Worm (Caenorhabditis elegans): Measurements from ENCODE around the gene srx-50.
A peak's percentile ranks its signal among the peaks of the same experiment; 100 is the strongest.

Gene srx-50

DNA sequence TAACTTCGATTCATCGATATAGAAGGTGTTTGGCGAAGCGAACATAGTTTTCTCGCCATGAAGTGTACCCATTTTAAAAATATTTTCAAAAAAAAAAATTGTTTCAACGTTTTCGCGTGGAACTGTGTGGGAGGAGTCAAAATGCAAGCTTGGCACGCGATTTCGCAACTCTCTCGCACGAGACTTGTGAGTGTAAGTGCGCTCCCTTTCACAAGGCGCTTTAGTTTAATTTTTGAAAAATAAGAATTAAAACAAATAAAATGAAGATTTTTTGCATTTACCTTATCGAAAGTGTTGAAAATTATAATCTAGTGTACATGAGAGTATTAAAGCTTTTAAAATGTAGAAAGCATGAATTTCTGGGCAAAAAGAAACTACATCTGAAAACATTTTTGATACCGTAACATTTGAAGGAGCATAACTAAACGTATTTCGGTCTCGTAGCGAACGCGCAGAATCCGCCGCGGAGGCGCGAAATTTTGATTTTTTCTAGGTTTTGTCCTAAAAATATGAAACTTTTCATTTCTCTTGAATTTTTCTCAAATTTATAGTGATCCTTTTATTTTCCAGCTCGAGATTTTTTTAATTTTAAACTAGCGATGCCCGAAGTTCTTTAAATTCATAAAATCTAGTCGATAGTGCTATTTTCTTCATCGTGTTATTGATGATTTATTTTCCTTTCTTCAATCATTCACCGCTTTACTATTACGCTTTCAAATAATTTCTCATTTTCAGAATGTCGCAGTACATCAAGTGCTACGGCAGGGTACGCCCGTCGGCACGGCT, 18.1 kb upstream of the srx-50 start, which contains the start of the genes cogc-2 and klp-18:
TSS of gene cogc-2 (minus strand) at position 105 of the 786 bp plus-strand sequence.
TSS of gene klp-18 (plus strand) at position 736 of the 786 bp plus-strand sequence.
- peak; percentile 73; the same call in 1 of the 2 replicates for TF ChIP-seq flt-1 (GFP tag; IDR thresholded peaks at IDR 0.05)
- TF ChIP-seq ref-1 (GFP tag; conservative IDR thresholded peaks at IDR 0.05): no peak
- peak; percentile 80 for TF ChIP-seq tab-1 (GFP tag; IDR thresholded peaks at IDR 0.05)
- TF ChIP-seq cog-1 (tag; optimal IDR thresholded peaks at IDR 0.05): peak; percentile 61
- peak; percentile 67 for TF ChIP-seq med-1 (GFP tag; optimal IDR thresholded peaks at IDR 0.05; ENCODE audit: insufficient read depth)
- TF ChIP-seq ztf-29 (GFP tag; IDR thresholded peaks at IDR 0.05): peak; percentile 71
- TF ChIP-seq T22C8.4 (GFP tag; IDR thresholded peaks at IDR 0.05): no peak
- TF ChIP-seq ztf-23 (GFP tag; IDR thresholded peaks at IDR 0.05): peak; percentile 73; the same call in 1 of the 2 replicates
- no peak for TF ChIP-seq klf-2 (GFP tag; conservative IDR thresholded peaks at IDR 0.05)

DNA sequence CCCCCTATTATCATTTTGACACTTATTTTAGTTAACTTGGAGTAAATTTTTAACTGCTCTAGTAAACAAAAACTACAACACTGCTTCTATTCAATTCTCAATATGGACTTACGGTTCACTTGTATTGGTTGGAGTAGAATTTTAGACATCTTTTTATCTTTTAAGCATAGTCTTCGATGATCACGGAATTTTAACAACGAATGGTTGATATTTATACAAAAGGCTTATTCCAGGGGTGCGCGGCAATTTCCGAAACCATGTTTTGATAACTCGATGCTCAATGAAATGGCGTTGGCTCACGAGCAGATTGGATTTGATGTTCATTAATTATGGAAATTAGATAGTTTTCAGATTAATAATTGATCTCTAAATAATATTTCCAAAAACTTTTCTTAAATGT, 14.3 kb upstream of the srx-50 start:
- no peak for TF ChIP-seq ztf-23 (GFP tag; IDR thresholded peaks at IDR 0.05)

DNA sequence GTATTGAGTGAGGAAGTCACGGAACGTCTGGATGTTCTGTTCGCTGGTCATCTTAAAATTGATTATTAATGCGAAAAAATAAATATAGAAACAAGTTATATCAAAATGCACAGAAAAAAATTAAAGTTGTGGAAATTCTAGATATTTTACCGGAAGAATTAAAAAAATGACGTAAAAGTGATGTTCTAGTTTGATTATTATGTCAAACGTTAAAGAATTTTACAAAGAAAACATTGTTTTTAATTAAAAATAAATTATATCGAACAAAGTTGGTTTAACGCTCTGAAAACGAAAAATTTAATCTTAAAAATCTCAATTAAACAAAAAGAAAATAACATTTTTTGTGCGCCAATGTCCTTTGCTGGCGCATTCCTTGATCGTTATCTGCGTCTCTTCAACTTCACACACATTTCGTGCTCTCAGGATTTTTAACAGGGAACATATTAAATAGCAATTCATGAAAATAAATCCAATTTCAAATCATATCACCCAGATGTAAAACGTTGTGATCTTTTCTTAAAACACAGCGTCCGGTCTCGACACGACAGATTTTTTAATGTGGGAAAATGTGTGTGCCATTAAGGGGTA, 13.1 kb upstream of the srx-50 start, which contains the start of gene tin-9.1:
TSS of gene tin-9.1 (minus strand) at position 51 of the 588 bp plus-strand sequence.
- TF ChIP-seq ztf-29 (GFP tag; IDR thresholded peaks at IDR 0.05) (no peak), klf-2 (GFP tag; conservative IDR thresholded peaks at IDR 0.05) (no peak), tab-1 (GFP tag; IDR thresholded peaks at IDR 0.05) (no peak), cog-1 (tag; optimal IDR thresholded peaks at IDR 0.05) (no peak), flt-1 (GFP tag; IDR thresholded peaks at IDR 0.05) (no peak), ztf-23 (GFP tag; IDR thresholded peaks at IDR 0.05) (no peak), ref-1 (GFP tag; conservative IDR thresholded peaks at IDR 0.05) (no peak), med-1 (GFP tag; optimal IDR thresholded peaks at IDR 0.05; ENCODE audit: insufficient read depth) (no peak), T22C8.4 (GFP tag; IDR thresholded peaks at IDR 0.05) (no peak)

DNA sequence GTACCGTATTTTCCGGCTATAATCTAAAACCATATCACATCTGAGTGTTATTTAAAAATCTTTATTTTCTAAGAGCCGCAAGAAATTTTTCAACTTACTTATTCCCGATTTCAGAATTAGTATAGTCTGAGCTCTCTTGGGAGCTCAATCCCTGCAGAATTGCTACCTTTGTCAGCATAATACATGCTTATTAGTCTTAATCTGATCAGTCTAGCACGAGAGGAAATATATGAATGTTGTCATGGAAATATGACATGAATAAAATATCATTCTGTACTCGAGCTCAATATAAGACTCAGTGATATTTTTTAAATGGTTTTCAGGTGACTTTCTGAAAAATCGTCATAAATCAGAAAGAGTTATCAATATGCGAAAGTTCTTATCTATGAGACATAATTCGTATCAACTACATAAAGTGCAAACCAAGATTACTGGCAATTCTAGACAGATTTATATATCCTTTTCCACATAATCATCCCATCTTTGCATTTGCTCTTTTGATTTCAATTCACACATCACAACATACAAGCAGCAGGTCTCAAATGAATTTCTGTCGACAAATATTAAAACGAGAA, 12.3 kb upstream of the srx-50 start:
- TF ChIP-seq klf-2 (GFP tag; conservative IDR thresholded peaks at IDR 0.05) (no peak), med-1 (GFP tag; optimal IDR thresholded peaks at IDR 0.05; ENCODE audit: insufficient read depth) (no peak), tab-1 (GFP tag; IDR thresholded peaks at IDR 0.05) (no peak), flt-1 (GFP tag; IDR thresholded peaks at IDR 0.05) (no peak), cog-1 (tag; optimal IDR thresholded peaks at IDR 0.05) (no peak), ref-1 (GFP tag; conservative IDR thresholded peaks at IDR 0.05) (no peak), ztf-29 (GFP tag; IDR thresholded peaks at IDR 0.05) (no peak), T22C8.4 (GFP tag; IDR thresholded peaks at IDR 0.05) (no peak), ztf-23 (GFP tag; IDR thresholded peaks at IDR 0.05) (no peak)

DNA sequence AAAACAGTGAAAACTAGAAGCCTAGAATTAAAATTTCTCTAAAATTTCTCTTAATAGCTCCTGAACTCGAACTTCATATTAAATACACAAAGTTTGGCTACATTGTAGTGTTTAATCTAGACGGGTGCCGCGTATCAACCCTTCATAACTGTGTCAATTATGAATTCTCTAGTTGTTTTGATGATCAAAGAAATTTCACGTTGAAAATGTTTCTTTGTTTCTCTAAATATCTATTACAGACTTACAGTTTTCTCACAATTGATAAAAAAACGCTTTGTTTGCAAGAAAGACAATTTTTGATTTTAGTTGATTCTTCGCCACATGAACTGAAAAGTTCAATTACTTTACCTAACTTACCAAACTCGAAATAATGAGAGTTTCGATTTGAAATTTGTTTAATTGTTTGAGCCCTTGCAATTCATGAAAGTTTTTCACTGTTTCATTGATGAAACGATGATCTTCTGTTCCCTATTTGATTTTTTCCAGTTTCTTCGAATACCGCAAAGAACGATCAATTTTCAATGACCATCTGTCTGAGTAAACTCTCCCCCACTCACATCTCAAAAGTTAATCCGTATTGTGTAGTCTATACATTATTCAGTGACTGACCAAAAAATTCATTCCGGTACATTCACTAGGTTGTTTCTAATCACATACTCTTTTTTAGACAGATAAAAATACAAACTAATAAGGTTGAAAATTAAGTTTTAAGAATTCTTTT, 11.0 kb upstream of the srx-50 start:
- TF ChIP-seq flt-1 (GFP tag; IDR thresholded peaks at IDR 0.05) (no peak), med-1 (GFP tag; optimal IDR thresholded peaks at IDR 0.05; ENCODE audit: insufficient read depth) (no peak), tab-1 (GFP tag; IDR thresholded peaks at IDR 0.05) (no peak), ztf-29 (GFP tag; IDR thresholded peaks at IDR 0.05) (no peak)

DNA sequence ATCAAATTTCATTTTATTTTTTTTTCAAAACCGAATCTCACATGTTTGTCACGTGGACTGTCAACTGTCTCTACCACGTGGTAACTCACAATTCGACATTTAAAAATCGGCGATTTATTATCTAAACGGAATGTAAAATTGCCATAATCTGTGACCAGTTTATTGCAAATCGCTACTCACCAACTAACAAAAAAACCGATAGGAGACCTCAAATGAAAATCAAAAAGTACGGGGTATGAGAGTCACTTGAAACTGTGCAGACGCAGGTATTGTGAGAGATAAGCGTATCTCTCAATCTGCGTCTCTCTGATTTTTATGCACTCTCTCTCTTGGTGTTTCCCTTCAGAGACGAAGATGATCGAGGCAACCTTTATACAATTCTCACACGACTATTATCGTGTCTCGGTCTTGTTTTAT, 10.0 kb upstream of the srx-50 start:
- TF ChIP-seq ref-1 (GFP tag; conservative IDR thresholded peaks at IDR 0.05) (no peak), ztf-23 (GFP tag; IDR thresholded peaks at IDR 0.05) (no peak), flt-1 (GFP tag; IDR thresholded peaks at IDR 0.05) (no peak), tab-1 (GFP tag; IDR thresholded peaks at IDR 0.05) (no peak), cog-1 (tag; optimal IDR thresholded peaks at IDR 0.05) (no peak), med-1 (GFP tag; optimal IDR thresholded peaks at IDR 0.05; ENCODE audit: insufficient read depth) (no peak), T22C8.4 (GFP tag; IDR thresholded peaks at IDR 0.05) (no peak), klf-2 (GFP tag; conservative IDR thresholded peaks at IDR 0.05) (no peak), ztf-29 (GFP tag; IDR thresholded peaks at IDR 0.05) (no peak)

DNA sequence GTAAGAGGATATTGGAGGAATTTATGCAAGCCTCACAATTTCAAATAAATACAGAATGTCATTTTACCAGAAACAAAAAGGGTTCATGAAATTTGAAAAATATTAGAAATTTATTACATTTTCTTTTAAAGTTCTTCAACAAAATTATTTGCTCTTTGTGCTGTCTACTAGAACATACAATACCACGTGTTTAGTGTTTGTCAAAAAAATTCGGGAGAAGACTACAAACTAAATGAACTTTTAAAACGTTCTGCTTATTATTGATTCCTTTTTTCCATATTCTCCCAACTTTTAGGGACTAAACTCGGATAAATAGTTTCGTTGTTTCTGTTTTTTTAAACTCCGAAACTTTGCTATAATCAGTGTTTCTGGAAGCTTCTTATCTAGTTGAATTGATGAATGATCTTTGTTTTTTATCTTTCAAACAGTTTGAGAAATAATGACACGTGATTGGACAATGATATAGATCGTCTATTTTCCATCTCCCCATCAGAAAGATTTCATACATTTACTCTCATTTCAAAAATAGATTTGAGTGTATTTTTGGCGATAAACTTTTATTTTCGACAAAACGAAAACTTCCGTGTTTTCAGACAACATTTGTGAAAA, 9.0 kb upstream of the srx-50 start:
- TF ChIP-seq flt-1 (GFP tag; IDR thresholded peaks at IDR 0.05): no peak
- no peak for TF ChIP-seq ztf-23 (GFP tag; IDR thresholded peaks at IDR 0.05)
- no peak for TF ChIP-seq T22C8.4 (GFP tag; IDR thresholded peaks at IDR 0.05)
- TF ChIP-seq klf-2 (GFP tag; conservative IDR thresholded peaks at IDR 0.05): no peak
- TF ChIP-seq med-1 (GFP tag; optimal IDR thresholded peaks at IDR 0.05; ENCODE audit: insufficient read depth): no peak
- TF ChIP-seq ref-1 (GFP tag; conservative IDR thresholded peaks at IDR 0.05): no peak
- no peak for TF ChIP-seq tab-1 (GFP tag; IDR thresholded peaks at IDR 0.05)

DNA sequence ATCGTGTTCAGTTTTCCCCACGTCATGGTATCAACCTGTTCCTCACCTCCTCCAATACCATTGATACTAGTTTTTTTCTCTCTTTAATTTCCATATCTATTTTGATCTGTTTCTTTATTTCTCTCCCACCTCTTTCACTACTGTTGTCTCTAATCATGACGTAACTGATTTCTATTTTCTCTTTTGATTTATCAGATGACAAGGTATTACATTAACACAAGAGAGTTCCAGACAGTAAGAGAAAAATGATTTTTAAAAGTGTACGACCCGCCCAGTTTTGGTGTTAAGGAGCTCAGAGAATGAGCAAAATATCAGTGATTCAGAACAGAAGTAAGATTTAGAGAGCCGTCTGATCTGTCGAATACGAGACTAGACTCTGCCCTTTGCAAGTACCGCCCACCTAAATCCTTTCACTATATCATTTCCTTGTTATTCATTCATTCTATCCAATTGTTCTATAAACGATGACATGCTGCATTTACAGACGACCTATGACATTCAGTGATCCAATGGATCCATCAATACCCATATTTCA, 8.0 kb upstream of the srx-50 start, which contains the start of gene nhr-105:
TSS of gene nhr-105 (plus strand) at position 485 of the 535 bp plus-strand sequence.
- TF ChIP-seq tab-1 (GFP tag; IDR thresholded peaks at IDR 0.05): no peak
- no peak for TF ChIP-seq T22C8.4 (GFP tag; IDR thresholded peaks at IDR 0.05)
- no peak for TF ChIP-seq cog-1 (tag; optimal IDR thresholded peaks at IDR 0.05)
- TF ChIP-seq flt-1 (GFP tag; IDR thresholded peaks at IDR 0.05): no peak
- no peak for TF ChIP-seq ref-1 (GFP tag; conservative IDR thresholded peaks at IDR 0.05)
- no peak for TF ChIP-seq klf-2 (GFP tag; conservative IDR thresholded peaks at IDR 0.05)
- TF ChIP-seq med-1 (GFP tag; optimal IDR thresholded peaks at IDR 0.05; ENCODE audit: insufficient read depth): no peak
- no peak for TF ChIP-seq ztf-23 (GFP tag; IDR thresholded peaks at IDR 0.05)
- no peak for TF ChIP-seq ztf-29 (GFP tag; IDR thresholded peaks at IDR 0.05)

Data from whole organism, midembryonic.